Fruit fly (Drosophila melanogaster) Kc167 (cell line): ENCODE results near the gene Vps16A.

ENCODE experiments used
- Myc ChIP-seq: fragments of >200 bp; optimal IDR thresholded peaks from 2 replicates; lab custom pipeline; 2017; ENCODE audit warnings: missing external identifiers
- Sin3A ChIP-seq: fragments of >200 bp; optimal IDR thresholded peaks from 2 replicates; lab custom pipeline; 2018; ENCODE audit warnings: missing external identifiers
- h ChIP-seq: fragments of >200 bp; optimal IDR thresholded peaks from 3 replicates; lab custom pipeline; 2018; ENCODE audit warnings: missing external identifiers
- insv ChIP-seq: fragments of >200 bp; optimal IDR thresholded peaks from 3 replicates; lab custom pipeline; 2018; ENCODE audit warnings: missing external identifiers
- psq ChIP-seq: fragments of >200 bp; optimal IDR thresholded peaks from 2 replicates; lab custom pipeline; 2017; ENCODE audit warnings: missing external identifiers
- ttk ChIP-seq: sonication (Bioruptor generic); optimal IDR thresholded peaks from 2 replicates; lab custom pipeline; 2017; ENCODE audit warnings: missing external identifiers

Gene Vps16A

DNA sequence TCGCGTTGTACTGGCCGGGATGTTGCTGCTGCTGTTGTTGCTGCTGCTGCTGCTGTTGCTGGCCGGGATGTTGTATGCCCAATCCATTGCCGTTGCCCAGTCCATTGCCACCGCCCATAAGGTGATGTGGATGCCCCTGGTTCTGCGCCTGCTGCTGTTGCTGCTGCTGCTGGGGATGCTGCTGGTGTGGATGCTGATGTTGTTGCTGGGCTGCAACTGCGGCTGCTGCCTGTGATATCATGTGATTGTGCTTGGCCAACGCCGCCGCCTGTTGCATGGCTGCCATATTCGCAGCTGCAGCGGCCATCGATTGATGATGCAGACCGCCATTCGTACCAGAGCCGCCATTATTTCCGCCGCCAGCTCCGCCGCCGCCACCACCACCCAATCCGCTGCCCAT lies 34.5 kb upstream of the Vps16A start:
- TF ChIP-seq ttk (lab: Kevin White, UChicago): no peak
- no peak for TF ChIP-seq h (lab: Kevin White, UChicago)
- no peak for TF ChIP-seq psq (lab: Kevin White, UChicago)
- TF ChIP-seq Myc (lab: Kevin White, UChicago): no peak
- TF ChIP-seq Sin3A (lab: Kevin White, UChicago): no peak
- TF ChIP-seq insv (lab: Kevin White, UChicago): no peak

DNA sequence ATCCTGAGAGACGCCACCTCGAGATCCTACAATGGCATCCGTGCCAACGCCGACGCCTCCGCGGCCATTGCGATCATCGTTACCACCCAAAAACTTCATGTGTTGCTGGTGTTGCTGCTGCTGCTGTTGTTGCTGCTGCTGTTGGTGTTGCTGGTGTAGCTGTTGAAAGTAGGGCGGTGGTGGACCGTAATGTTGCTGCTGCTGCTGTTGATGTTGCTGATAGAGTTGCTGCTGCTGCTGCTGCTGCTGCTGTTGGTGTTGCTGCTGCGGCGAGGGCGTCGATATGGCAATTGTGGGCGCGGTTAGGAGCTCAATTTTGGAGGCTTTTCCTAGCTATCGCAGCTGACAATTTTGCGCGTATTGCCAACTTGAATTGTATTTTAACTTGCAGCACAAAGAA lies 33.1 kb upstream of the Vps16A start:
- TF ChIP-seq psq (lab: Kevin White, UChicago): no peak
- no peak for TF ChIP-seq h (lab: Kevin White, UChicago)
- no peak for TF ChIP-seq Myc (lab: Kevin White, UChicago)
- TF ChIP-seq ttk (lab: Kevin White, UChicago): no peak
- TF ChIP-seq insv (lab: Kevin White, UChicago): no peak
- TF ChIP-seq Sin3A (lab: Kevin White, UChicago): no peak

DNA sequence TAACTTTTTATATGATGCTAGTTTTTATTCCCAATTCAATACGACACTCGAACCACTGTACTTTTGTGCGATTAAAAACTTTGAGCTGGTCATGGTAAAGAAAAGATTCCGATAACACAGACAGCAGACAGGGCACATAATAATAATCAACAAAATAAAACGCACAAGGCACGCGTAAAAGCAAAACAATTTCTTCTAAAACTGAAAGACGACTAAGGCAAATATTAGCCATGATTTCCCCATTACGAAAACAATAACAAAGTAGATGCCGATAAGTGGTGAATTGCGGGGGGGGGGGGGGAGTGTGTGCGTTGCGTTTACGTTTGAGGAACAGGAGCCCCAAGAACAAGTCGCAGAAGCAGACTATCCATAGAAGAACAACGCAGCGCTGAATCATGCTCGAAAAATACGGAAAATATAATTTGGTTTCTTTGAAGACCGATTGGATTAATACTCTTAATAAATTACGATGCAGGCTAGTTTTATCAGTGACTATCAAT lies 32.0 kb upstream of the Vps16A start:
- TF ChIP-seq insv (lab: Kevin White, UChicago) (no peak), h (lab: Kevin White, UChicago) (no peak), Myc (lab: Kevin White, UChicago) (no peak), ttk (lab: Kevin White, UChicago) (no peak), psq (lab: Kevin White, UChicago) (no peak)

DNA sequence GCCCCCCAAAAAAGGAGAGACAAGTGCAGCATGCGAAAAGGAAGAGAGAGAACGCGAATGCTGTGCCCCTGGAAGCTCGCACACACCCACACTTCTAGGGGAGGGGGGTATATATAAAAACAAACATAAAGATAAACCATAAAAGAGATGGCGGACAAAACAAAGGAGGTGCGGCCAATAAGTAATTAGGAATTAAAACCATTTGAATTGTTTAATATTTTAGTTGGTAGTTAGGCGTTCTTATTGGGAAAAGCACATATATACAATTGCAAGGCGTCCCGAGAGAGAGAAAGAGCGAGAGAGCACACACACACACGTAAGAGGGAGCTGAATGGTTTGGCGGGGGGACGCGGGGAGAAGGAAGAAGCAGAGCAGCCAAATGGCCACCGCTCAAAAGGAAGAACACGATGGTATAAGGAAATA lies 30.7 kb upstream of the Vps16A start:
- no peak for TF ChIP-seq h (lab: Kevin White, UChicago)
- TF ChIP-seq Sin3A (lab: Kevin White, UChicago): no peak
- no peak for TF ChIP-seq ttk (lab: Kevin White, UChicago)
- TF ChIP-seq psq (lab: Kevin White, UChicago): peak; percentile 88
- no peak for TF ChIP-seq Myc (lab: Kevin White, UChicago)

DNA sequence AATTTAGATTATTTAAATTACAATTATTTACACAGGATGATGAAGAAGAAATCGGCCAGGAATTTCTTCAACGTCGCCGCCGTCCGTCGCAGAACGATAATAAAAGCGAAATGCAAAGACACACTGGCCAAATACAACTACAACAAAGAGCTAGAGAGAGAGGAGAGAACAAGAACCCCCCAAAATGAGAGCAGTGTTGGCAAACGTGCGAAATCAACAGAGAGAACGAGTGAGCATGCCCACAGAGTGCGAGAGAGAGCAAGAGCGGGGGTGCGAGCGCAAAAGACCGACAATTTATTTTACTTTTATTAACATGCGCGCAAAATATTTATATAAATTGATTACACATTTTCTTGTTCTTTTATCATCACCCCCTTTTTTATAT lies 29.9 kb upstream of the Vps16A start:
- no peak for TF ChIP-seq ttk (lab: Kevin White, UChicago)
- TF ChIP-seq h (lab: Kevin White, UChicago): no peak
- TF ChIP-seq Myc (lab: Kevin White, UChicago): no peak
- TF ChIP-seq insv (lab: Kevin White, UChicago): no peak
- TF ChIP-seq Sin3A (lab: Kevin White, UChicago): no peak
- TF ChIP-seq psq (lab: Kevin White, UChicago): no peak

DNA sequence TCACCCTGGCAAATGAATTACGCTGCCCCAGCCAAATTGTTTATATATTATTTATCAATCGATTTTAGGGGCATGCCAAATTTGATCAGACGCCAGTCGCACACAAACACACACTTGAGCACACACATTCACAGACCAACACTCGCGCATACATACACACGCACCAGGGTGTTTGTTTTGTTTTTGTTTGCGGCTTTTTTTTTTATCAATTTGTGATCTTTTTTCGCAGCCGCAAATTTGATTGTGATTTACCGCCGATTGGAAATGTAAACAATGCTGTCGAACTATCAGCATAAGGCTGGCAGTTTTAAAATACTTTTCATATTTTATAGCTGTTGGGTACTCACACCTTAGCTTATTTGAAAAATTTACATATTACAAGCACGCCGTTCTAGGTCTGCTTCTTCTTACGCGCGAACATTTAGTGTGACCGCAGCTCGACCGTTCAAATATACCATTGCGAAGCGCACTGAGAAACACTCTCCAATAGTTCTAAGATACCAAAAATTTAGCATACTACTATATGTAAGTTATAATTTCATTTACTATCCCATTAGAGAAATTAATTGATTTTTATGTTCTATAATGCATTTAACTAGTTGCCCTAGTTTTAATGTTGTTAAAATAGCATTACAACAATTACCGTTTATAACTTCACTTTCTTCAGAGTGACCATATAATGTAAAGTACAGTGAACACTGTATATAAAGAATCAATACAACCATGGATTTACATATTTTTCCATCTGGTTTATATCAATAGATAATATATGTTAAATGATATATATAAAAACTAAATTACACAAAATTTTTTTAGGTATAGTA lies 29.3 kb upstream of the Vps16A start, which contains the start of gene pum:
TSS of gene pum (minus strand) at position 415 of the 824 bp plus-strand sequence.
- TF ChIP-seq psq (lab: Kevin White, UChicago): no peak
- TF ChIP-seq Myc (lab: Kevin White, UChicago): no peak
- no peak for TF ChIP-seq insv (lab: Kevin White, UChicago)

DNA sequence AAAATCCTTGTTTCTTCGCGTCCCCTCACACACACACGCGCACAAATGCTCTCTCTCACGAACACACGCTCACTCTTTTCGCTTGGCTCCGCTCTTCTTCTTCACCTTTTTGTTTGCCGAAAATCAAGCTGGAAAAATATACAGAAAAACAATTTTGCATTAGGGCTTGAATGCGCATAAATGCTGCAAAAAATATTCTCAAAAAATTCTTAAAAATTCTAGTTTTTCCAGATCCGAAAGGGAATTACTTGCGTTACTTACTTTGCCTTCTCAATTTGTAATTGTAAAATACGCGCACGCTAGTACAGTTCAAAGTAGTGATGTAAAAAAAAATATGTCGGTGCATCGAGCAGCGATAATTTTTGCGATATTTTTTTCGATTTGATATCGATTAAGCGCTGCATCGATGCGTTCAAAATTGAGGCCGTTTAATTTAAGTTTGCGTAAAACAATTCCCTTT lies 26.8 kb upstream of the Vps16A start:
- TF ChIP-seq ttk (lab: Kevin White, UChicago): no peak
- TF ChIP-seq Myc (lab: Kevin White, UChicago): no peak
- no peak for TF ChIP-seq psq (lab: Kevin White, UChicago)

DNA sequence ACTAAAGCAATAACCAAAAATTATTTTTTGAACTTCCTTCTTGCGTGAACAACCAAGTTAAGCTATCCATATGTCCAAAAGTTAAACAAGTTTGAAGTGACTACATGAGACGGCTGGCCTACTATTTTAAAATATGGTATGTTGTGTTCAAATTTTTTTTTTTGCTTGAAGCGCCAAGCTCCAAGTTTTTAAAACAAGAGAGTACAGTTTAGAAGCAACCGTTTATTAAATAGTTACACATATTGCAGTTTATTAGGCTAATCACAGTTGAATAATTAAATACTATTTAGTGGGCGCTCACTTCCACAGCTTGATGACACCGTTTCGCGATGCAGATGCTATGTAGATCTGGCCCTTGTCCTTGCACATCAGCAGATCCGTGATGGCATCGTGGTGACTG lies 26.3 kb upstream of the Vps16A start, which contains the start of gene D1:
TSS of gene D1 (minus strand) at position 101 of the 400 bp plus-strand sequence.
- TF ChIP-seq h (lab: Kevin White, UChicago) (no peak), Myc (lab: Kevin White, UChicago) (no peak), insv (lab: Kevin White, UChicago) (no peak), psq (lab: Kevin White, UChicago) (no peak), ttk (lab: Kevin White, UChicago) (no peak), Sin3A (lab: Kevin White, UChicago) (no peak)

DNA sequence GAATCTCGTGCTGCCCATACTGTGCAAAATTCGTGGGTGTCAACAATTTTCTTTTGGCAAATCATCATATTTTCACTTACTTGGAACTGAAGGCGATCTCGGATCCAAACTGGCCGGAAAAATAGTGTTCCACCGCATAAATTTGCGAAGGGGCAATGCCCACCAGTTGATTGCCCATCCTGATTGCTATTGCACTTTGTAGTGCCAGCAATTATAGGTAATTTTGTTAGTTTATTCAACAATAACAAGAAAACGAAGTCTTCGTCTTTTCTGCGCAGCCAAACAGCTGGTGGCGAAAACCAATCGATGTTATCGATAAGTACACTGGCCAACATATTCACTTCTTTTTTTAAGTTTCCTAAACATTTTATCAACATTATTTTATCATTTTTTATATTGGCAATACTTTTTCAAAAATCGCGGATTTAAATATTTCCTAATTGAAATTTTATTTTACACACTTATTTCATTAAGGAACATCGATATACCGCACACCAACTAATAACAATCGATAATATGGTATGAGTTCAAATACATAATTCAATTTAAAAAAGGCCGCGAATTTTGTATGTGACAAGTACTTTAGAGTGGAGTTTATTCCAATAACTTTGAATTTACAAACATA lies 21.1 kb upstream of the Vps16A start, which contains the start of gene Vps15:
TSS of gene Vps15 (minus strand) at position 294 of the 625 bp plus-strand sequence.
- TF ChIP-seq psq (lab: Kevin White, UChicago) (no peak), Sin3A (lab: Kevin White, UChicago) (no peak), insv (lab: Kevin White, UChicago) (no peak), h (lab: Kevin White, UChicago) (no peak), ttk (lab: Kevin White, UChicago) (no peak), Myc (lab: Kevin White, UChicago) (no peak)

DNA sequence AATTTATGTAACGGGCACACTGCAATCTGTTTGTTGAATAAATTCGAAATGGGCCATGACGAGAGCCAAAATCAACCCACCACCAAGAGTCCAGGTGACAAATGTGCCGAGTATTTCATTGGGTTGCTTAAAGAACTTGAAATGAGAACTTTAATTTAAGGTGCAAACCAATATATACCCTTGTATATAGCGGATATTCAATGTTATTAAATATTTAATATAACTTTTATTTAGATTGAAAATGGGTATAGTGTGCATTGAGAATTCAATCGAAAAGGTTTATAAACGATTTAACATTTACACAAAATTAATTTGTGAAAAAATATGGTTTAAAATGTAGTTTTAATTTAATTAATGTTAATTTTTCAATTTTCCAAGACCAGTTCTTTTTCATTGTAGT lies 20.5 kb upstream of the Vps16A start, which contains the start of gene CG8420:
TSS of gene CG8420 (plus strand) at position 284 of the 400 bp plus-strand sequence.
- TF ChIP-seq h (lab: Kevin White, UChicago) (no peak), Myc (lab: Kevin White, UChicago) (no peak), Sin3A (lab: Kevin White, UChicago) (no peak), insv (lab: Kevin White, UChicago) (no peak), ttk (lab: Kevin White, UChicago) (no peak), psq (lab: Kevin White, UChicago) (no peak)
